Worm (Caenorhabditis elegans) whole organism, L4 larva: ENCODE data around the gene col-95.

Experiments used
- D1046.2 ChIP-seq: fragments of 200-800 bp; sonication (Bioruptor generic); IDR thresholded peaks from 2 replicates; pipeline ENCODE4 v1.3.6; 2022; ENCODE audit warnings: missing genetic modification characterization, missing compliant biosample characterization
- F10B5.3 ChIP-seq: sonication (generic microtip); optimal IDR thresholded peaks from 2 replicates; lab custom pipeline; 2016; ENCODE audit warnings: mild to moderate bottlenecking, missing genetic modification characterization, missing compliant biosample characterization
- F37D6.2 ChIP-seq: sonication (generic microtip); optimal IDR thresholded peaks from 2 replicates; lab custom pipeline; 2016; ENCODE audit warnings: mild to moderate bottlenecking, missing genetic modification characterization, missing compliant biosample characterization
- F44E2.7 ChIP-seq: fragments of 200-800 bp; sonication (Bioruptor generic); IDR thresholded peaks from 2 replicates; pipeline ENCODE4 v2.1.2; 2022; ENCODE audit warnings: missing genetic modification characterization, missing compliant biosample characterization
- F49E8.2 ChIP-seq: sonication (generic microtip); optimal IDR thresholded peaks from 2 replicates; lab custom pipeline; 2016; ENCODE audit warnings: missing compliant biosample characterization, mild to moderate bottlenecking, missing genetic modification characterization, borderline replicate concordance
- T20F7.1 ChIP-seq: fragments of 200-800 bp; sonication (Bioruptor generic); optimal IDR thresholded peaks from 2 replicates; lab custom pipeline; 2018; ENCODE audit warnings: mild to moderate bottlenecking, missing genetic modification characterization, missing compliant biosample characterization
- T26A8.4 ChIP-seq: fragments of 200-800 bp; sonication (Bioruptor generic); IDR thresholded peaks from 2 replicates; pipeline ENCODE4 v1.3.6; 2022; ENCODE audit warnings: missing genetic modification characterization, missing compliant biosample characterization
- ZK337.2 ChIP-seq: fragments of 200-800 bp; sonication (Bioruptor generic); IDR thresholded peaks from 2 replicates; pipeline ENCODE4 v1.3.6; 2022; ENCODE audit warnings: missing genetic modification reagents, missing genetic modification characterization, missing compliant biosample characterization
- aha-1 ChIP-seq: fragments of 150-350 bp; peaks from one replicate; lab custom pipeline; 2014; ENCODE audit warnings: missing biosample characterization, missing genetic modification characterization
- aly-2 ChIP-seq: sonication (generic microtip); optimal IDR thresholded peaks from 2 replicates; lab custom pipeline; 2018; ENCODE audit warnings: missing biosample characterization, missing genetic modification characterization
- attf-4 ChIP-seq: sonication (generic microtip); optimal IDR thresholded peaks from 3 replicates; lab custom pipeline; 2017; ENCODE audit warnings: missing biosample characterization, missing genetic modification characterization
- ceh-20 ChIP-seq: fragments of 200-800 bp; sonication (Bioruptor generic); IDR thresholded peaks from 2 replicates; pipeline ENCODE4 v1.3.6; 2022; ENCODE audit warnings: missing genetic modification reagents, missing genetic modification characterization, missing compliant biosample characterization
- ceh-28 ChIP-seq: fragments of 150-350 bp; optimal IDR thresholded peaks from 2 replicates; lab custom pipeline; 2014; ENCODE audit warnings: missing biosample characterization, missing genetic modification reagents, missing genetic modification characterization
- ceh-32 ChIP-seq: sonication (generic microtip); optimal IDR thresholded peaks from 2 replicates; lab custom pipeline; 2016; ENCODE audit warnings: mild to moderate bottlenecking, missing genetic modification characterization, missing compliant biosample characterization; ENCODE audit not compliant: poor library complexity
- ceh-44 ChIP-seq: fragments of 200-800 bp; sonication (Bioruptor generic); IDR thresholded peaks from 2 replicates; pipeline ENCODE4 v1.3.6; 2022; ENCODE audit warnings: missing genetic modification reagents, missing genetic modification characterization, missing compliant biosample characterization
- ceh-62 ChIP-seq: sonication (generic microtip); optimal IDR thresholded peaks from 2 replicates; lab custom pipeline; 2017; ENCODE audit warnings: missing biosample characterization, missing genetic modification characterization
- ceh-82 ChIP-seq: sonication (generic microtip); optimal IDR thresholded peaks from 2 replicates; lab custom pipeline; 2017; ENCODE audit warnings: missing biosample characterization, missing genetic modification characterization
- daf-12 ChIP-seq: fragments of 150-350 bp; optimal IDR thresholded peaks from 2 replicates; lab custom pipeline; 2014; ENCODE audit warnings: missing biosample characterization, missing genetic modification reagents, missing genetic modification characterization
- daf-16 ChIP-seq, 3 experiments: sonication (generic microtip); optimal IDR thresholded peaks; 2 replicates each; lab custom pipeline; 2016 to 2017; ENCODE audit warnings: missing genetic modification characterization in 3 of 3, missing genetic modification reagents in 3 of 3, mild to moderate bottlenecking in 2 of 3, missing compliant biosample characterization in 2 of 3, missing biosample characterization in 1 of 3, moderate library complexity in 1 of 3
- daf-8 ChIP-seq: fragments of 200-800 bp; sonication (Bioruptor generic); IDR thresholded peaks from 2 replicates; pipeline ENCODE4 v1.3.6; 2022; ENCODE audit warnings: missing genetic modification characterization, missing compliant biosample characterization
- dmd-9 ChIP-seq: fragments of 200-800 bp; sonication (Bioruptor generic); IDR thresholded peaks from 2 replicates; pipeline ENCODE4 v1.3.6; 2022; ENCODE audit warnings: missing genetic modification reagents, missing genetic modification characterization, missing compliant biosample characterization
- dve-1 ChIP-seq: sonication (generic microtip); optimal IDR thresholded peaks from 2 replicates; lab custom pipeline; 2017; ENCODE audit warnings: antibody characterized with exemption, mild to moderate bottlenecking, missing genetic modification characterization, missing compliant biosample characterization; ENCODE audit not compliant: insufficient read depth
- egl-43 ChIP-seq: fragments of 200-800 bp; sonication (Bioruptor generic); IDR thresholded peaks from 2 replicates; pipeline ENCODE4 v1.3.6; 2022; ENCODE audit warnings: missing genetic modification reagents, missing genetic modification characterization, missing compliant biosample characterization
- fos-1 ChIP-seq: fragments of 150-350 bp; optimal IDR thresholded peaks from 2 replicates; lab custom pipeline; 2014; ENCODE audit warnings: missing biosample characterization, missing genetic modification characterization
- gei-8 ChIP-seq: fragments of 200-800 bp; sonication (Bioruptor generic); optimal IDR thresholded peaks from 2 replicates; lab custom pipeline; 2018; ENCODE audit warnings: mild to moderate bottlenecking, missing genetic modification characterization, missing compliant biosample characterization
- lin-39 ChIP-seq: fragments of 150-350 bp; optimal IDR thresholded peaks from 2 replicates; lab custom pipeline; 2014; ENCODE audit warnings: missing biosample characterization, missing genetic modification reagents, missing genetic modification characterization
- madf-5 ChIP-seq, 2 experiments: fragments of 200-800 bp; sonication (Bioruptor generic); IDR thresholded peaks; 2 replicates each; pipeline ENCODE4 v1.3.6; 2022; ENCODE audit warnings: missing compliant biosample characterization in 2 of 2, missing genetic modification characterization in 2 of 2
- mdl-1 ChIP-seq, 2 experiments: fragments of 150-350 bp in 1 of 2; sonication (generic microtip) in 1 of 2; optimal IDR thresholded peaks; 2 replicates each; lab custom pipeline; 2014 to 2017; ENCODE audit warnings: missing biosample characterization in 2 of 2, missing genetic modification characterization in 2 of 2
- mxl-3 ChIP-seq: fragments of 200-800 bp; sonication (Bioruptor generic); optimal IDR thresholded peaks from 2 replicates; lab custom pipeline; 2018; ENCODE audit warnings: mild to moderate bottlenecking, missing genetic modification characterization, missing compliant biosample characterization
- nhr-111 ChIP-seq: fragments of 200-800 bp; sonication (Bioruptor generic); optimal IDR thresholded peaks from 2 replicates; lab custom pipeline; 2018; ENCODE audit warnings: mild to moderate bottlenecking, missing genetic modification characterization, missing compliant biosample characterization
- nhr-25 ChIP-seq: sonication (generic microtip); optimal IDR thresholded peaks from 2 replicates; lab custom pipeline; 2017; ENCODE audit warnings: missing genetic modification characterization, mild to moderate bottlenecking, missing compliant biosample characterization, antibody characterized with exemption, moderate library complexity, borderline replicate concordance; ENCODE audit not compliant: insufficient read depth
- nhr-48 ChIP-seq: sonication (generic microtip); optimal IDR thresholded peaks from 2 replicates; lab custom pipeline; 2016; ENCODE audit warnings: mild to moderate bottlenecking, missing genetic modification characterization, missing compliant biosample characterization
- nhr-76 ChIP-seq: fragments of 150-350 bp; optimal IDR thresholded peaks from 2 replicates; lab custom pipeline; 2014; ENCODE audit warnings: missing biosample characterization, missing genetic modification characterization
- nhr-77 ChIP-seq: fragments of 150-350 bp; optimal IDR thresholded peaks from 2 replicates; lab custom pipeline; 2014; ENCODE audit warnings: missing biosample characterization, missing genetic modification characterization
- pha-4 ChIP-seq, 2 experiments: fragments of 150-350 bp in 1 of 2; fragments of 200-800 bp in 1 of 2; sonication (Bioruptor generic) in 1 of 2; IDR thresholded peaks in 1 of 2; optimal IDR thresholded peaks in 1 of 2; 2 replicates each; pipeline versions ENCODE4 v1.3.6 to Lab custom; 2014 to 2022; ENCODE audit warnings: missing genetic modification characterization in 2 of 2, missing genetic modification reagents in 2 of 2, missing biosample characterization in 1 of 2, missing compliant biosample characterization in 1 of 2
- sdz-12 ChIP-seq: fragments of 200-800 bp; sonication (Bioruptor generic); optimal IDR thresholded peaks from 2 replicates; lab custom pipeline; 2018; ENCODE audit warnings: mild to moderate bottlenecking, missing genetic modification characterization, missing compliant biosample characterization
- set-16 ChIP-seq: fragments of 200-800 bp; sonication (Bioruptor generic); IDR thresholded peaks from 2 replicates; pipeline ENCODE4 v1.3.6; 2022; ENCODE audit warnings: missing genetic modification reagents, missing genetic modification characterization, missing compliant biosample characterization
- tag-97 ChIP-seq: fragments of 200-800 bp; sonication (Bioruptor generic); IDR thresholded peaks from 2 replicates; pipeline ENCODE4 v1.3.6; 2022; ENCODE audit warnings: missing genetic modification characterization, missing compliant biosample characterization
- unc-130 ChIP-seq: sonication (generic microtip); optimal IDR thresholded peaks from 2 replicates; lab custom pipeline; 2016; ENCODE audit warnings: missing genetic modification reagents, missing genetic modification characterization, missing compliant biosample characterization
- unc-39 ChIP-seq: sonication (generic microtip); optimal IDR thresholded peaks from 2 replicates; lab custom pipeline; 2017; ENCODE audit warnings: missing biosample characterization, missing genetic modification characterization
- unc-62 ChIP-seq, 3 experiments: fragments of 150-350 bp in 1 of 3; sonication (generic microtip); optimal IDR thresholded peaks in 2 of 3; peaks in 1 of 3; 1 replicate in 1 of 3; 2 replicates in 2 of 3; lab custom pipeline; 2014 to 2017; ENCODE audit warnings: missing biosample characterization in 3 of 3, missing genetic modification characterization in 3 of 3, missing genetic modification reagents in 3 of 3, missing genotype in 1 of 3
- zip-11 ChIP-seq: fragments of 200-800 bp; sonication (Bioruptor generic); IDR thresholded peaks from 2 replicates; pipeline ENCODE4 v1.3.6; 2022; ENCODE audit warnings: missing genetic modification characterization, missing compliant biosample characterization
- ztf-11 ChIP-seq: fragments of 150-350 bp; optimal IDR thresholded peaks from 2 replicates; lab custom pipeline; 2014; ENCODE audit warnings: missing biosample characterization, missing genetic modification characterization

Gene col-95

DNA sequence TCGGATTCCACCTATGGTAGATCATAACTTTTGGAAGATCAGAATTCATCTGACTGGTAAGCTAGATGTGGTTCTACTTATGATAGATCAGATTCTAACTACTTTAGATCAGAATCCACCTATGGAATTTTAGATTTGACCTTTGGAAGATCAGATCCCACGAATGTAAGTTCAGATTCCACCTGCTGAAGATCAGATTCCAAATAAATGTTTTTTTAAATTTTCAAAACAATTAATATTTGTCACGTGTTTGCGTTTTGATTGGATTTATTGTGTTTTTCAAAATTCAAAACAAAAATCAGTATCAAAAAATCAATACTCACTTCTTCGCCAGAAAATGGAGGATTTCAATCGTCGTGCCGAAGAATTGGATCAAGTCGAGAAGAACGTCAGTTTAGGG, 5.2 kb upstream of the col-95 start, which contains the start of gene Y41C4A.7:
Gene Y41C4A.7, plus strand, starts transcription at position 301 of the 400 bp plus-strand sequence.
- TF ChIP-seq lin-39 (tag; lab: Kevin White, UChicago) (no peak), unc-39 (tag; lab: Kevin White, UChicago) (no peak), tag-97 (GFP tag; lab: Robert Waterston, UW) (no peak), nhr-77 (tag; lab: Kevin White, UChicago) (no peak), attf-4 (tag; lab: Kevin White, UChicago) (no peak), nhr-48 (tag; lab: Kevin White, UChicago) (no peak), pha-4 (GFP tag; IDR thresholded peaks at IDR 0.05; lab: Robert Waterston, UW) (no peak), pha-4 (tag; optimal IDR thresholded peaks at IDR 0.05; lab: Kevin White, UChicago) (no peak), D1046.2 (GFP tag; lab: Robert Waterston, UW) (no peak), nhr-76 (tag; lab: Kevin White, UChicago) (no peak), ceh-20 (GFP tag; lab: Robert Waterston, UW) (no peak), T20F7.1 (GFP tag; lab: Kevin White, UChicago) (no peak), aly-2 (no peak), daf-16 (GFP tag; optimal IDR thresholded peaks at IDR 0.05; lab: Kevin White, UChicago) (no peak), daf-16 (tag; optimal IDR thresholded peaks at IDR 0.05; lab: Kevin White, UChicago) (no peak)

- no peak for TF ChIP-seq F44E2.7 (GFP tag; lab: Robert Waterston, UW)
- TF ChIP-seq madf-5 (GFP tag; IDR thresholded peaks at IDR 0.05; lab: Robert Waterston, UW): no peak
- TF ChIP-seq daf-8 (GFP tag; lab: Robert Waterston, UW): no peak
- TF ChIP-seq zip-11: no peak
- TF ChIP-seq daf-12 (tag; lab: Kevin White, UChicago): no peak
- TF ChIP-seq nhr-77 (tag; lab: Kevin White, UChicago): no peak
- TF ChIP-seq ZK337.2 (GFP tag; lab: Robert Waterston, UW): no peak
These were observed 3.8 kb upstream of the col-95 start, which contains the start of gene pqn-84 for ce11 chrIII:11699959-11700358. Gene pqn-84, plus strand, starts transcription at chrIII:11700259.

DNA sequence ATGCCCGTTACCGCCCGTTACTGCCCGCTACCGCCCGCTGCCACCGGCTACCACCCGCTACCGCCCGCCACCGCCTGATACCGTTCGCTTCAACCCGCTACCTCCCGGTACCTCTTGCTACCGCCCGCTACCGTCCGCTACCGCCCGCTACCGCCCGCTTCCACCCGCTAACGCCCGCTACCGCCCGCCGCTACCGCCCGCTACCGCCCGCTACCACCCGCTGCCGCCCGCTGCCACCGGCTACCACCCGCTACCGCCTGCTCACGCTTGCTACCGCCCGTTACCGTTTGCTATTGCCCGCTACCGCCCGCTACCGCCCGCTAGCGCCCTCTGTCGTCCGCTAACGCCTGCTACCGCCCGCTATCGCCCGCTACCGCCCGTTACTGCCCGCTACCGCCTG, 1.9 kb upstream of the col-95 start:
- TF ChIP-seq sdz-12 (GFP tag; lab: Kevin White, UChicago) (peak; percentile 6), tag-97 (GFP tag; lab: Robert Waterston, UW) (no peak), F37D6.2 (no peak), set-16 (GFP tag; lab: Robert Waterston, UW) (peak; percentile 99), dve-1 (tag; lab: Kevin White, UChicago) (no peak), ceh-32 (no peak), ceh-44 (no peak), ceh-28 (tag; lab: Kevin White, UChicago) (no peak), nhr-25 (no peak), fos-1 (no peak), pha-4 (GFP tag; IDR thresholded peaks at IDR 0.05; lab: Robert Waterston, UW) (peak; percentile 55; the same call in 1 of the 2 replicates), pha-4 (tag; optimal IDR thresholded peaks at IDR 0.05; lab: Kevin White, UChicago) (no peak), gei-8 (GFP tag; lab: Kevin White, UChicago) (no peak), unc-39 (tag; lab: Kevin White, UChicago) (no peak), nhr-111 (GFP tag; lab: Kevin White, UChicago) (no peak), ZK337.2 (GFP tag; lab: Robert Waterston, UW) (no peak), F49E8.2 (tag; lab: Kevin White, UChicago) (no peak), attf-4 (tag; lab: Kevin White, UChicago) (no peak), ceh-62 (no peak)
- TF ChIP-seq, all 104 proteins: peak for 3

- TF ChIP-seq dmd-9 (GFP tag; lab: Robert Waterston, UW) (0 out of 2 replicates have a peak, but pooled peaks have one; percentile 47), ceh-82 (no peak), unc-130 (GFP tag; lab: Kevin White, UChicago) (no peak), aha-1 (tag; lab: Kevin White, UChicago) (peak; percentile 86), T26A8.4 (GFP tag; lab: Robert Waterston, UW) (no peak), unc-62 (GFP tag; optimal IDR thresholded peaks at IDR 0.05 in 1 of 2; lab: Kevin White, UChicago) (peak in 1 of 2 experiments; percentile 52), unc-62 (tag; optimal IDR thresholded peaks at IDR 0.05; lab: Kevin White, UChicago) (no peak), set-16 (GFP tag; lab: Robert Waterston, UW) (peak; percentile 83), mdl-1 (tag; optimal IDR thresholded peaks at IDR 0.05; lab: Kevin White, UChicago) (no peak), mxl-3 (GFP tag; lab: Kevin White, UChicago) (no peak), F10B5.3 (tag; lab: Kevin White, UChicago) (no peak), egl-43 (GFP tag; lab: Robert Waterston, UW) (no peak), ceh-20 (GFP tag; lab: Robert Waterston, UW) (no peak), ztf-11 (tag; lab: Kevin White, UChicago) (no peak)
These were observed 603 bp upstream of the col-95 start for ce11 chrIII:11703006-11703775.
